Worm (Caenorhabditis elegans) whole organism, L4 larva: ENCODE measurements around the gene dmd-6.

Source experiments
- F10B5.3 ChIP-seq: sonication (generic microtip); optimal IDR thresholded peaks from 2 replicates; lab custom pipeline; 2016; ENCODE audit warnings: mild to moderate bottlenecking, missing genetic modification characterization, missing compliant biosample characterization
- F49E8.2 ChIP-seq: sonication (generic microtip); optimal IDR thresholded peaks from 2 replicates; lab custom pipeline; 2016; ENCODE audit warnings: missing compliant biosample characterization, mild to moderate bottlenecking, missing genetic modification characterization, borderline replicate concordance
- Y48G9A.11 ChIP-seq: fragments of 200-800 bp; sonication (Bioruptor generic); IDR thresholded peaks from 2 replicates; pipeline ENCODE4 v1.3.6; 2022; ENCODE audit warnings: missing genetic modification reagents, missing genetic modification characterization, missing compliant biosample characterization
- Y5F2A.4 ChIP-seq: fragments of 200-800 bp; sonication (Bioruptor generic); optimal IDR thresholded peaks from 2 replicates; lab custom pipeline; 2018; ENCODE audit warnings: mild to moderate bottlenecking, missing genetic modification characterization, missing compliant biosample characterization
- ZK337.2 ChIP-seq: fragments of 200-800 bp; sonication (Bioruptor generic); IDR thresholded peaks from 2 replicates; pipeline ENCODE4 v1.3.6; 2022; ENCODE audit warnings: missing genetic modification reagents, missing genetic modification characterization, missing compliant biosample characterization
- ZK546.5 ChIP-seq, 2 experiments: sonication (generic microtip); optimal IDR thresholded peaks; 2 replicates each; lab custom pipeline; 2017; ENCODE audit warnings: missing biosample characterization in 2 of 2, missing genetic modification characterization in 2 of 2
- aha-1 ChIP-seq: fragments of 150-350 bp; peaks from one replicate; lab custom pipeline; 2014; ENCODE audit warnings: missing biosample characterization, missing genetic modification characterization
- aly-2 ChIP-seq: sonication (generic microtip); optimal IDR thresholded peaks from 2 replicates; lab custom pipeline; 2018; ENCODE audit warnings: missing biosample characterization, missing genetic modification characterization
- ama-1 ChIP-seq: fragments of 150-350 bp; optimal IDR thresholded peaks from 2 replicates; lab custom pipeline; 2014; ENCODE audit warnings: inconsistent platforms, mixed read lengths
- arid-1 ChIP-seq: fragments of 200-800 bp; sonication (Bioruptor generic); conservative IDR thresholded peaks from 2 replicates; pipeline ENCODE4 v1.3.6; 2022; ENCODE audit warnings: missing genetic modification reagents, missing genetic modification characterization, missing compliant biosample characterization
- ceh-28 ChIP-seq: fragments of 150-350 bp; optimal IDR thresholded peaks from 2 replicates; lab custom pipeline; 2014; ENCODE audit warnings: missing biosample characterization, missing genetic modification reagents, missing genetic modification characterization
- ctbp-1 ChIP-seq: fragments of 200-800 bp; sonication (Bioruptor generic); IDR thresholded peaks from 2 replicates; pipeline ENCODE4 v1.3.6; 2022; ENCODE audit warnings: missing genetic modification reagents, missing genetic modification characterization, missing compliant biosample characterization
- daf-12 ChIP-seq: fragments of 150-350 bp; optimal IDR thresholded peaks from 2 replicates; lab custom pipeline; 2014; ENCODE audit warnings: missing biosample characterization, missing genetic modification reagents, missing genetic modification characterization
- daf-16 ChIP-seq, 3 experiments: sonication (generic microtip); optimal IDR thresholded peaks; 2 replicates each; lab custom pipeline; 2016 to 2017; ENCODE audit warnings: missing genetic modification characterization in 3 of 3, missing genetic modification reagents in 3 of 3, mild to moderate bottlenecking in 2 of 3, missing compliant biosample characterization in 2 of 3, missing biosample characterization in 1 of 3, moderate library complexity in 1 of 3
- daf-19 ChIP-seq: fragments of 200-800 bp; sonication (Bioruptor generic); conservative IDR thresholded peaks from 2 replicates; pipeline ENCODE4 v1.3.6; 2022; ENCODE audit warnings: missing genetic modification characterization, missing compliant biosample characterization
- dmd-6 ChIP-seq: fragments of 200-800 bp; sonication (Bioruptor generic); IDR thresholded peaks from 2 replicates; pipeline ENCODE4 v1.3.6; 2022; ENCODE audit warnings: missing genetic modification reagents, missing genetic modification characterization, missing compliant biosample characterization
- dmd-8 ChIP-seq: fragments of 200-800 bp; sonication (Bioruptor generic); IDR thresholded peaks from 2 replicates; pipeline ENCODE4 v1.3.6; 2022; ENCODE audit warnings: missing genetic modification characterization, missing compliant biosample characterization
- duxl-1 ChIP-seq: sonication (generic microtip); optimal IDR thresholded peaks from 2 replicates; lab custom pipeline; 2016; ENCODE audit warnings: mild to moderate bottlenecking, missing genetic modification characterization, moderate library complexity, missing compliant biosample characterization; ENCODE audit not compliant: poor library complexity
- dve-1 ChIP-seq: sonication (generic microtip); optimal IDR thresholded peaks from 2 replicates; lab custom pipeline; 2017; ENCODE audit warnings: antibody characterized with exemption, mild to moderate bottlenecking, missing genetic modification characterization, missing compliant biosample characterization; ENCODE audit not compliant: insufficient read depth
- egl-27 ChIP-seq: sonication (generic microtip); optimal IDR thresholded peaks from 3 replicates; lab custom pipeline; 2017; ENCODE audit warnings: missing biosample characterization, missing genetic modification reagents, missing genetic modification characterization
- egl-43 ChIP-seq: fragments of 200-800 bp; sonication (Bioruptor generic); IDR thresholded peaks from 2 replicates; pipeline ENCODE4 v1.3.6; 2022; ENCODE audit warnings: missing genetic modification reagents, missing genetic modification characterization, missing compliant biosample characterization
- fkh-10 ChIP-seq: fragments of 150-350 bp; optimal IDR thresholded peaks from 2 replicates; lab custom pipeline; 2014; ENCODE audit warnings: missing biosample characterization, missing genetic modification reagents, missing genetic modification characterization
- gei-8 ChIP-seq: fragments of 200-800 bp; sonication (Bioruptor generic); optimal IDR thresholded peaks from 2 replicates; lab custom pipeline; 2018; ENCODE audit warnings: mild to moderate bottlenecking, missing genetic modification characterization, missing compliant biosample characterization
- hif-1 ChIP-seq, 2 experiments: sonication (generic microtip); optimal IDR thresholded peaks; 2 replicates each; lab custom pipeline; 2016 to 2017; ENCODE audit warnings: missing compliant biosample characterization in 2 of 2, missing genetic modification characterization in 2 of 2, missing genetic modification reagents in 2 of 2, missing genotype in 2 of 2, mild to moderate bottlenecking in 1 of 2
- hlh-30 ChIP-seq: sonication (generic microtip); optimal IDR thresholded peaks from 2 replicates; lab custom pipeline; 2017; ENCODE audit warnings: antibody characterized with exemption, mild to moderate bottlenecking, missing genetic modification characterization, missing compliant biosample characterization; ENCODE audit not compliant: insufficient read depth
- hmg-1.1 ChIP-seq: fragments of 200-800 bp; sonication (Bioruptor generic); IDR thresholded peaks from 2 replicates; pipeline ENCODE4 v1.3.6; 2022; ENCODE audit warnings: missing genetic modification reagents, missing genetic modification characterization, missing compliant biosample characterization
- lim-7 ChIP-seq: fragments of 200-800 bp; sonication (Bioruptor generic); IDR thresholded peaks from 2 replicates; pipeline ENCODE4 v1.3.6; 2022; ENCODE audit warnings: missing genetic modification characterization, missing compliant biosample characterization
- lin-1 ChIP-seq: fragments of 200-800 bp; sonication (Bioruptor generic); IDR thresholded peaks from 2 replicates; pipeline ENCODE4 v1.3.6; 2022; ENCODE audit warnings: missing genetic modification reagents, missing genetic modification characterization, missing compliant biosample characterization
- lsy-2 ChIP-seq, 2 experiments: fragments of 150-350 bp in 1 of 2; sonication (generic microtip) in 1 of 2; optimal IDR thresholded peaks; 2 replicates each; lab custom pipeline; 2014 to 2017; ENCODE audit warnings: missing biosample characterization in 2 of 2, missing genetic modification characterization in 2 of 2
- mdl-1 ChIP-seq, 2 experiments: fragments of 150-350 bp in 1 of 2; sonication (generic microtip) in 1 of 2; optimal IDR thresholded peaks; 2 replicates each; lab custom pipeline; 2014 to 2017; ENCODE audit warnings: missing biosample characterization in 2 of 2, missing genetic modification characterization in 2 of 2
- nhr-10 ChIP-seq: fragments of 150-350 bp; optimal IDR thresholded peaks from 2 replicates; lab custom pipeline; 2014; ENCODE audit warnings: missing biosample characterization, missing genetic modification characterization
- nhr-28 ChIP-seq: fragments of 150-350 bp; optimal IDR thresholded peaks from 2 replicates; lab custom pipeline; 2014; ENCODE audit warnings: missing biosample characterization, missing genetic modification characterization
- nhr-42 ChIP-seq: fragments of 200-800 bp; sonication (Bioruptor generic); IDR thresholded peaks from 2 replicates; pipeline ENCODE4 v1.3.6; 2022; ENCODE audit warnings: missing genetic modification characterization, missing compliant biosample characterization
- nhr-77 ChIP-seq: fragments of 150-350 bp; optimal IDR thresholded peaks from 2 replicates; lab custom pipeline; 2014; ENCODE audit warnings: missing biosample characterization, missing genetic modification characterization
- pha-4 ChIP-seq, 2 experiments: fragments of 150-350 bp in 1 of 2; fragments of 200-800 bp in 1 of 2; sonication (Bioruptor generic) in 1 of 2; IDR thresholded peaks in 1 of 2; optimal IDR thresholded peaks in 1 of 2; 2 replicates each; pipeline versions ENCODE4 v1.3.6 to Lab custom; 2014 to 2022; ENCODE audit warnings: missing genetic modification characterization in 2 of 2, missing genetic modification reagents in 2 of 2, missing biosample characterization in 1 of 2, missing compliant biosample characterization in 1 of 2
- rbr-2 ChIP-seq: sonication (generic microtip); optimal IDR thresholded peaks from 2 replicates; lab custom pipeline; 2016; ENCODE audit warnings: missing genotype, missing genetic modification characterization, missing compliant biosample characterization
- tra-1 ChIP-seq: fragments of 200-800 bp; sonication (Bioruptor generic); IDR thresholded peaks from 2 replicates; pipeline ENCODE4 v1.3.6; 2022; ENCODE audit warnings: missing genetic modification reagents, missing genetic modification characterization, missing compliant biosample characterization
- unc-62 ChIP-seq, 3 experiments: fragments of 150-350 bp in 1 of 3; sonication (generic microtip); optimal IDR thresholded peaks in 2 of 3; peaks in 1 of 3; 1 replicate in 1 of 3; 2 replicates in 2 of 3; lab custom pipeline; 2014 to 2017; ENCODE audit warnings: missing biosample characterization in 3 of 3, missing genetic modification characterization in 3 of 3, missing genetic modification reagents in 3 of 3, missing genotype in 1 of 3
- vab-7 ChIP-seq: fragments of 200-800 bp; sonication (Bioruptor generic); IDR thresholded peaks from 2 replicates; pipeline ENCODE4 v1.3.6; 2022; ENCODE audit warnings: missing genetic modification reagents, missing genetic modification characterization, missing compliant biosample characterization

The dmd-6 gene

ce11 chrIV:14617498-14617897, 1.1 kb downstream of the dmd-6 start (continued):
- TF ChIP-seq dmd-8 (no peak), nhr-77 (no peak), egl-27 (no peak)

ce11 chrIV:14617985-14618384, 1.6 kb downstream of the dmd-6 start:
- TF ChIP-seq aha-1 (tag; lab: Kevin White, UChicago) = peak; percentile 96
- TF ChIP-seq ctbp-1 (GFP tag; lab: Robert Waterston, UW) = no peak

ce11 chrIV:14618551-14618950, 2.1 kb downstream of the dmd-6 start:
- TF ChIP-seq hif-1 (tag; optimal IDR thresholded peaks at IDR 0.05; lab: Kevin White, UChicago) (peak in 1 of 2 experiments; percentile 1), aha-1 (tag; lab: Kevin White, UChicago) (peak; percentile 94), ctbp-1 (GFP tag; lab: Robert Waterston, UW) (no peak), rbr-2 (tag; lab: Kevin White, UChicago) (peak; percentile 43), ama-1 (lab: Kevin White, UChicago) (peak; percentile 54), nhr-42 (GFP tag; lab: Robert Waterston, UW) (0 out of 2 replicates have a peak, but pooled peaks have one; percentile 17), F10B5.3 (tag; lab: Kevin White, UChicago) (no peak), vab-7 (0 out of 2 replicates have a peak, but pooled peaks have one; percentile 28), duxl-1 (peak; percentile 6), egl-27 (no peak), egl-43 (GFP tag; lab: Robert Waterston, UW) (peak; percentile 59; the same call in 1 of the 2 replicates), fkh-10 (GFP tag; lab: Kevin White, UChicago) (no peak), ceh-28 (tag; lab: Kevin White, UChicago) (no peak), tra-1 (no peak), arid-1 (GFP tag; lab: Robert Waterston, UW) (no peak), daf-19 (GFP tag; lab: Robert Waterston, UW) (no peak), unc-62 (GFP tag; optimal IDR thresholded peaks at IDR 0.05 in 1 of 2; lab: Kevin White, UChicago) (peak in 1 of 2 experiments; percentile 81), unc-62 (tag; optimal IDR thresholded peaks at IDR 0.05; lab: Kevin White, UChicago) (no peak), gei-8 (GFP tag; lab: Kevin White, UChicago) (no peak), lin-1 (GFP tag; lab: Robert Waterston, UW) (0 out of 2 replicates have a peak, but pooled peaks have one; percentile 15)

ce11 chrIV:14620042-14620441, 3.6 kb downstream of the dmd-6 start:
- TF ChIP-seq ZK546.5 (tag; optimal IDR thresholded peaks at IDR 0.05; lab: Kevin White, UChicago) (no peak), duxl-1 (no peak), unc-62 (GFP tag; optimal IDR thresholded peaks at IDR 0.05 in 1 of 2; lab: Kevin White, UChicago) (peak in 1 of 2 experiments; percentile 51), unc-62 (tag; optimal IDR thresholded peaks at IDR 0.05; lab: Kevin White, UChicago) (no peak), dmd-6 (peak; percentile 68), pha-4 (GFP tag; IDR thresholded peaks at IDR 0.05; lab: Robert Waterston, UW) (0 out of 2 replicates have a peak, but pooled peaks have one; percentile 5), pha-4 (tag; optimal IDR thresholded peaks at IDR 0.05; lab: Kevin White, UChicago) (no peak), dve-1 (tag; lab: Kevin White, UChicago) (peak; percentile 28), nhr-28 (tag; lab: Kevin White, UChicago) (peak; percentile 10), daf-16 (GFP tag; optimal IDR thresholded peaks at IDR 0.05; lab: Kevin White, UChicago) (no peak), daf-16 (tag; optimal IDR thresholded peaks at IDR 0.05; lab: Kevin White, UChicago) (peak; percentile 56)

ce11 chrIV:14620543-14620942, 4.1 kb downstream of the dmd-6 start:
- peak; percentile 15 to 76 for TF ChIP-seq mdl-1 (tag; optimal IDR thresholded peaks at IDR 0.05; lab: Kevin White, UChicago)
- no peak for TF ChIP-seq ZK337.2 (GFP tag; lab: Robert Waterston, UW)
- TF ChIP-seq nhr-10 (tag; lab: Kevin White, UChicago) = no peak
- 0 out of 2 replicates have a peak, but pooled peaks have one; percentile 22 for TF ChIP-seq ctbp-1 (GFP tag; lab: Robert Waterston, UW)
- TF ChIP-seq Y48G9A.11 (GFP tag; lab: Robert Waterston, UW) = no peak
- TF ChIP-seq F49E8.2 (tag; lab: Kevin White, UChicago) = no peak
- no peak for TF ChIP-seq lim-7 (GFP tag; lab: Robert Waterston, UW)
- TF ChIP-seq aha-1 (tag; lab: Kevin White, UChicago) = peak; percentile 87
- peak; percentile 70 for TF ChIP-seq hlh-30 (tag; lab: Kevin White, UChicago)
- TF ChIP-seq nhr-28 (tag; lab: Kevin White, UChicago) = peak; percentile 56
- TF ChIP-seq hmg-1.1 (GFP tag; lab: Robert Waterston, UW) = peak; percentile 68
- TF ChIP-seq ZK546.5 (tag; optimal IDR thresholded peaks at IDR 0.05; lab: Kevin White, UChicago) = no peak
- peak in 1 of 2 experiments; percentile 93 for TF ChIP-seq unc-62 (GFP tag; optimal IDR thresholded peaks at IDR 0.05 in 1 of 2; lab: Kevin White, UChicago)
- TF ChIP-seq unc-62 (tag; optimal IDR thresholded peaks at IDR 0.05; lab: Kevin White, UChicago) = no peak
- no peak for TF ChIP-seq gei-8 (GFP tag; lab: Kevin White, UChicago)
- no peak for TF ChIP-seq aly-2 (tag; lab: Kevin White, UChicago)
- TF ChIP-seq hif-1 (tag; optimal IDR thresholded peaks at IDR 0.05; lab: Kevin White, UChicago) = peak in 1 of 2 experiments; percentile 41
- TF ChIP-seq dmd-8 = no peak
- TF ChIP-seq Y5F2A.4 (GFP tag; lab: Kevin White, UChicago) = no peak
- TF ChIP-seq lsy-2 (tag; optimal IDR thresholded peaks at IDR 0.05; lab: Kevin White, UChicago) = peak; percentile 45 to 54
- TF ChIP-seq egl-27 = no peak
- TF ChIP-seq daf-12 (tag; lab: Kevin White, UChicago) = no peak
